Worm (Caenorhabditis elegans): Measurements from ENCODE around the gene T22D1.8.

The T22D1.8 gene

DNA sequence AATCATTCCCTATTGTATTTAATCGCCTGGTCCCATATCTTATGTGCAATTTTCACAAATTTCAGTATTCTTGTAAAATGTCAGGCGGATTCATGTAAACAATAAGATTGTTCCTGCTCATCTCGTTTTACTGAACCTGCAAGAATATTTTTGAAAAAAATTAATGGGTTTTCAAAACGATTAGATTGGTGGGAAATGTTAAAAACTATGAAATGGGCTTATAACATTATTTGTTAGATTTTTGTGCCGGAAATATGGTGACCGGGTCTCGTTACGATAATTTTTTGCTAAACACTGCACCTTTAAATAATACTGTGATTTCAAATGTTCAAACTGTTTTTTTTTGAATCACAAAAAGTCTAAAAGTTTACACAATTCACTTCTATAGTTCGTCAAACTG is 720 bp downstream of the T22D1.8 start:
- no peak for TF ChIP-seq tbx-37 (GFP tag; conservative IDR thresholded peaks at IDR 0.05)
- no peak for TF ChIP-seq hmbx-1 (tag; optimal IDR thresholded peaks at IDR 0.05)
- no peak for TF ChIP-seq ceh-36 (tag; optimal IDR thresholded peaks at IDR 0.05)
- no peak for TF ChIP-seq scrt-1 (GFP tag; IDR thresholded peaks at IDR 0.05)

DNA sequence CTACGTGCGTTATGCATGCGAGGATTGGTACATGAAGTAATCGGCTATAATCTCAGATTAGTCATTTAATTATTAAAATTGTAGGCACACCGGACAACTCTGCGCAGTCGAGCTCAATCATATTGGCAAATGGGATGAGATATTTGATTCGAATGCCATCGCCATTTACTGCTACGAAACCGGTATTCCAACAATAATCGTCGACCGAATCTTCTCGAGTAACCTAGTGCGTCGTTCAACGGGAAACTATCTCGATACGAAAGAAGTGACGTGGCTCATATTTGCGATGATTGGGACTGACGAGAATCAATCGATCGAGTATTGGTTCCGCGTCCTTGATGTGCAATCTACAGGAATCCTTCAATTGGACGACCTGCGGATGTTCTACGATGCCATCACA is 1.5 kb downstream of the T22D1.8 start:
- TF ChIP-seq pes-1 (GFP tag; IDR thresholded peaks at IDR 0.05), result no peak
- no peak for TF ChIP-seq hnd-1 (tag; optimal IDR thresholded peaks at IDR 0.05)
- TF ChIP-seq ceh-13 (GFP tag; optimal IDR thresholded peaks at IDR 0.05), result no peak
- TF ChIP-seq hmbx-1 (tag; optimal IDR thresholded peaks at IDR 0.05), result no peak
- TF ChIP-seq ceh-36 (tag; optimal IDR thresholded peaks at IDR 0.05), result no peak
- no peak for TF ChIP-seq sea-1 (GFP tag; conservative IDR thresholded peaks at IDR 0.05)
- no peak for TF ChIP-seq ets-7 (tag; optimal IDR thresholded peaks at IDR 0.05)
- TF ChIP-seq tbx-11 (GFP tag; IDR thresholded peaks at IDR 0.05), result no peak

DNA sequence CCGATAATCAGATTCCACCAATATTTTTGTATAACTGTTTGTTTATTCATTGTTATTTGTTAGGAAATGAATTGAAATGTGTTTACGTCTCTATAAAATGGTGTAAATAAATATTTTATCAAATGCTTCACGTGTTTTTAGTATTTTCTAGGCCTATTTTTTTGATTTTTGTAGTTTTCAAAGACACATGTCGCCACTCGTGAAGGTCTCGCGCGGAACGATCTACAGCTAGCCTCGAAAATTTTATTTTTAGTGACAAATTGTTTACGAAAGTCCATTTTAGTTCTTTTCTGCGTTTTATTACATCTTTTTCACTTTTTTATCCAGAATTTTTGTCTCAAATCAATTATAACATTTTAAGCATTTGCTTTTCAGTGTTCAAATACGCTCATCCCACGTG is 2.6 kb downstream of the T22D1.8 start, which contains the start of gene T22D1.5:
Gene T22D1.5, plus strand, starts transcription at position 376 of the 400 bp plus-strand sequence.
- TF ChIP-seq ceh-13 (GFP tag; optimal IDR thresholded peaks at IDR 0.05), result no peak

DNA sequence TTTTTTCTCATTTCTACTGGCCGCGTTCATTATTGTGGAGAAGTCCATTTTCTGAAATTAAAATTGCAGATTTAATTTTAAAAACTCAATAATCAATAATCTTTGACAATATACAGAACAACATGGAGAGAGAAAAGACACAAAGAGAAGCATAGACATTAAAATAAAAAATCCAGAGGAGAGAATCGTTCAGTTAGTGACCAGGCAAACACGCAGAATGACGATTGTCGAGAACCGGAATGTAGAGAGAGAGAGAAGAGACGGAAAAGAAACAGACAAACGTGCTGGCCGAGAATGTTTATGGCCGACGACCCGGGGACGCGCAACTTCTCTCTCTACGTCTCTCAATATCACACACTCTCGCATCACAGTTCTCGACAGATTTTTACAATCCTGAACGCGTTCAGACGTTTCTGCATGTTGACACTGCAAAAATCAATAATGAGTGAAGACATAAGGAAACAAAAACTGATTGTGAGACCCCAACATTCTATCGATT is 18.5 kb downstream of the T22D1.8 start, which contains the start of the genes T05A12.3 and T05A12.4:
Gene T05A12.3, minus strand, starts transcription at position 51 of the 499 bp plus-strand sequence.
Gene T05A12.4, plus strand, starts transcription at position 348 of the 499 bp plus-strand sequence.
- TF ChIP-seq tbx-37 (GFP tag; conservative IDR thresholded peaks at IDR 0.05), result peak; percentile 55; the same call in 1 of the 2 replicates
- no peak for TF ChIP-seq sea-1 (GFP tag; conservative IDR thresholded peaks at IDR 0.05)
- TF ChIP-seq B0310.2 (tag; optimal IDR thresholded peaks at IDR 0.05), result no peak
- no peak for TF ChIP-seq tra-4 (tag; optimal IDR thresholded peaks at IDR 0.05)
- TF ChIP-seq ets-7 (tag; optimal IDR thresholded peaks at IDR 0.05), result peak; percentile 35
- no peak for TF ChIP-seq ceh-13 (GFP tag; optimal IDR thresholded peaks at IDR 0.05)

DNA sequence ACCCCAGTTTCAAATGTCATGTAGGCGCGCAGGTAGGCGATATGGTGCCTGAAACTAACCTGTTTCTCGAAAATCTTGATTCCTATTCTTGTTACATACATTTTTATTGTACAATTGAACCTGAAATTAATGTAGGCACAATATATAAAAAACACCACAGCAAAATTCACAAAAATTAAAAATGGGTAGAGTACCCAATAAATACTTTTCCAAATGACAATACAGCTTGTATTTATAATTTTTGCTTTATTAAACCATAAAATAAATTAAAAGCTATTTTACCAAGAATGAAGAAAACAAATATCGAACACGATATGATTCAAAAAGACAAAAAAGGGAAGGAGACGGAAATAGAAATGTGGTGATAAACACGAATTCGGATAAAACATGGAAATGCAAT is 22.8 kb downstream of the T22D1.8 start, which contains the start of gene tre-2:
Gene tre-2, minus strand, starts transcription at position 101 of the 400 bp plus-strand sequence.
- TF ChIP-seq F13C5.2 (tag; optimal IDR thresholded peaks at IDR 0.05), result no peak
- no peak for TF ChIP-seq ama-1 (optimal IDR thresholded peaks at IDR 0.05)
- no peak for TF ChIP-seq sea-1 (GFP tag; conservative IDR thresholded peaks at IDR 0.05)
- TF ChIP-seq hmg-4 (GFP tag; optimal IDR thresholded peaks at IDR 0.05), result no peak
- no peak for TF ChIP-seq scrt-1 (GFP tag; IDR thresholded peaks at IDR 0.05)
- no peak for TF ChIP-seq ceh-13 (GFP tag; optimal IDR thresholded peaks at IDR 0.05)
- no peak for TF ChIP-seq flt-1 (GFP tag; IDR thresholded peaks at IDR 0.05)

DNA sequence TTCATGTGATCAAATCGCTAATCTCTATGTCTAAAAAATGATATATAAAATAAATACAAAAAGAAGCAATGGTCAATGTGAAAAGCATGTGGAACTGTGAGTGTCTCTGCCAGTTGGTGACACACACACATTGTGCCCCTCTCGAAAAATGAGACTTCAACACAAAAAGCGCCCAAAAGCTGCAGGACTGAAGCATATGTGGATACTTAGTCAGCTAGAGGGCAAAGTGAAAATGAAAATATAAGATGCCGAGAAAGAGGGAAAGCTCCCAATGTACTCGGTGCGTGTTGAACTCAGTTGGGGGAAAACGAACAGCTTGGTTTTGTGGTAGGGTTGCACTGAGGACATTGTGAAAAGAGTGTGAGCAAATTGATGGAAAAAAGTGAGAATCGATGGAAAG is 25.0 kb downstream of the T22D1.8 start:
- TF ChIP-seq pes-1 (GFP tag; IDR thresholded peaks at IDR 0.05) (no peak), sea-1 (GFP tag; conservative IDR thresholded peaks at IDR 0.05) (no peak), scrt-1 (GFP tag; IDR thresholded peaks at IDR 0.05) (no peak), flt-1 (GFP tag; IDR thresholded peaks at IDR 0.05) (no peak), F13C5.2 (tag; optimal IDR thresholded peaks at IDR 0.05) (no peak), B0310.2 (tag; optimal IDR thresholded peaks at IDR 0.05) (no peak), hmbx-1 (tag; optimal IDR thresholded peaks at IDR 0.05) (no peak), hmg-4 (GFP tag; optimal IDR thresholded peaks at IDR 0.05) (no peak), ceh-13 (GFP tag; optimal IDR thresholded peaks at IDR 0.05) (no peak), ets-7 (tag; optimal IDR thresholded peaks at IDR 0.05) (no peak), ama-1 (optimal IDR thresholded peaks at IDR 0.05) (no peak), ceh-36 (tag; optimal IDR thresholded peaks at IDR 0.05) (no peak), hnd-1 (tag; optimal IDR thresholded peaks at IDR 0.05) (no peak), aly-1 (tag; optimal IDR thresholded peaks at IDR 0.05) (no peak), tbx-37 (GFP tag; conservative IDR thresholded peaks at IDR 0.05) (no peak), tbx-11 (GFP tag; IDR thresholded peaks at IDR 0.05) (no peak), tra-4 (tag; optimal IDR thresholded peaks at IDR 0.05) (no peak)

DNA sequence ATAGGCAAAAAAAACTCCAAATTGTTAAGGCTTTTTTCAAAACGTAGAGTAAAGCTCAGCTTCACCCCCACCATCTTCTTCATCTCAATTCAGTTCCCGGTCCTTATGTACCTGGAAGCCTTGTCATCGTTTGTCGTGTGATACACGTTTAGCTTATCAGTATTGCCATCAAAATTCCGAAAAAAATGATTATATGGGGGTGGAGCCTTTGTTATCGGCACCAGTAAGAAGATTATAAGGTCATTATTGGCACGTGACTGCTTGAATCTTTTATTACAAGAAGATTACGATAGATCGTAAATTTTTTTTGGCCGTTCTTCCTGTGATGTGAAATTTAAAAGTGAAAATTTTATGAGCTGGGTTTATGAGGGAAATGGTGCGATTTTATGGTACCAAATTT is 25.7 kb downstream of the T22D1.8 start:
- TF ChIP-seq ceh-13 (GFP tag; optimal IDR thresholded peaks at IDR 0.05) (no peak), hmbx-1 (tag; optimal IDR thresholded peaks at IDR 0.05) (no peak), tbx-11 (GFP tag; IDR thresholded peaks at IDR 0.05) (no peak)

DNA sequence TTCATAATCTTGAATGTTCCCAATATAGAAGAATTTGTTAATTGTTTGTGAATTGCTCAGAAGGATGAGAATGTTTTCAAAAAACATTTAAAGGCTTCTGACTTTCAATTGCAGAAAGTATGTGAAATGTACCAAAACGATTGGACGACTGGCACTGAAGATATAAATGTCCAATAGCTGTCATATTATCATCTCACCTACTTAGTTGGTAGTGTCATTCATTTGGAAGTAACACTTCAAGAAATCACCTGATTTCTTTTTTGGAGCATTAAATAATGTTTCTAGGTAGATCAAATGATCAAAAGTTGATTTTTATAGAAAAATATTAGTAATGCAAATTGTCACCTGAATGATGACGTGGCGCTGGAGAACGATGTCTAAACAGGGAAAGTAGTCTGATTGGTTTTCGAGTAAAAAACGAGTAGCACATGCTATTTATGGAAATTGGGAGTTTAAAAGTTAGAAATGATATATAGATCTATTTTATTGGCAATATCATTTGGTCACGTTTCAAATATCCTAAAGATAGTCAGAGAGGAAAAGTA is 26.4 kb downstream of the T22D1.8 start:
- no peak for TF ChIP-seq aly-1 (tag; optimal IDR thresholded peaks at IDR 0.05)
- no peak for TF ChIP-seq sea-1 (GFP tag; conservative IDR thresholded peaks at IDR 0.05)

DNA sequence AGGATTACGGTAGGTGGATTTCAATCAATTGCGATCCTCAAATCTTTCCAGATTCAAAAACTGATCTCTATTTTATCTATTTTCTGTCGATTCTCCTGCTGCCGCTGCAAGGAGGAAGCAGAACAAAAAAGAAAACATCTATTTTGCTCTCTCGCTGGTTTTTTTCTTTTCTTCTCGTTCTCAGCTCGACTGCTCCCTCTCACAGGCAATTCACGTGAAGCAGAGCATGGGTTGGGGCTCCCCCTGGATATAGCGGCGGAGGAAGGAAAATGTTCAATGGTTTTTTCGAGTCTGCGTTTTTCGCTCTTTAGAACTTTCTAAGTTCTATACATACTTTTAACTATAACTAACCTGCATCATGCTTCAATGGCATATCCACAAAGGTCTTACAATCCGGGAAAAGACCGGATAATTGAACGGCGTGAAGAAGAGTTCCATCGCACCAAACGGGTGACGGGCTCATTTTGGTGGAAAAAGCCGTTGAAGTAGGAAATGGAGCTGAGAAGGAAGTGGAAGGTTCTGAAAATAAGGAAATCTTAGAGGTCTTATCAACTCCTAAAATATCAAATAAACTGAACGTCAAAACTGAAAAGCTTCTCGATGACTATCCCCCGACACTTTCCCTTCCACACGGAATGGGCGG is 27.1 kb downstream of the T22D1.8 start:
- TF ChIP-seq flt-1 (GFP tag; IDR thresholded peaks at IDR 0.05), result no peak
- TF ChIP-seq F13C5.2 (tag; optimal IDR thresholded peaks at IDR 0.05), result no peak
- TF ChIP-seq tbx-11 (GFP tag; IDR thresholded peaks at IDR 0.05), result no peak
- no peak for TF ChIP-seq B0310.2 (tag; optimal IDR thresholded peaks at IDR 0.05)
- TF ChIP-seq pes-1 (GFP tag; IDR thresholded peaks at IDR 0.05), result no peak
- TF ChIP-seq tbx-37 (GFP tag; conservative IDR thresholded peaks at IDR 0.05), result no peak
- no peak for TF ChIP-seq hmbx-1 (tag; optimal IDR thresholded peaks at IDR 0.05)
- no peak for TF ChIP-seq ceh-13 (GFP tag; optimal IDR thresholded peaks at IDR 0.05)
- no peak for TF ChIP-seq hmg-4 (GFP tag; optimal IDR thresholded peaks at IDR 0.05)
- no peak for TF ChIP-seq hnd-1 (tag; optimal IDR thresholded peaks at IDR 0.05)
- no peak for TF ChIP-seq ama-1 (optimal IDR thresholded peaks at IDR 0.05)
- TF ChIP-seq tra-4 (tag; optimal IDR thresholded peaks at IDR 0.05), result no peak
- TF ChIP-seq aly-1 (tag; optimal IDR thresholded peaks at IDR 0.05), result no peak
- no peak for TF ChIP-seq ets-7 (tag; optimal IDR thresholded peaks at IDR 0.05)
- no peak for TF ChIP-seq sea-1 (GFP tag; conservative IDR thresholded peaks at IDR 0.05)
- TF ChIP-seq ceh-36 (tag; optimal IDR thresholded peaks at IDR 0.05), result no peak
- no peak for TF ChIP-seq scrt-1 (GFP tag; IDR thresholded peaks at IDR 0.05)

All from whole organism, early embryonic.